Worm (Caenorhabditis elegans): ENCODE measurements around the gene Y116A8C.3.
"Not testable (repeated sequence)": the region's sequence is repeated elsewhere in the genome, so short reads cannot be mapped to it uniquely, and the experiment has no call there.

The Y116A8C.3 gene

ce11 chrIV:16915751-16916150 is at the start of gene Y116A8C.3:
Gene Y116A8C.3 (plus strand): TSS chrIV:16916051.
- no peak for TF ChIP-seq aly-1 (tag; optimal IDR thresholded peaks at IDR 0.05)
- TF ChIP-seq tra-4 (tag; optimal IDR thresholded peaks at IDR 0.05), result no peak
- no peak for TF ChIP-seq ceh-13 (GFP tag; optimal IDR thresholded peaks at IDR 0.05)
- no peak for TF ChIP-seq hmbx-1 (tag; optimal IDR thresholded peaks at IDR 0.05)
- TF ChIP-seq ets-7 (tag; optimal IDR thresholded peaks at IDR 0.05), result no peak
- TF ChIP-seq pes-1 (GFP tag; IDR thresholded peaks at IDR 0.05), result no peak
- TF ChIP-seq hnd-1 (tag; optimal IDR thresholded peaks at IDR 0.05), result no peak
- TF ChIP-seq ceh-36 (tag; optimal IDR thresholded peaks at IDR 0.05), result no peak
- no peak for TF ChIP-seq sea-1 (GFP tag; conservative IDR thresholded peaks at IDR 0.05)
- no peak for TF ChIP-seq ama-1 (optimal IDR thresholded peaks at IDR 0.05)
- no peak for TF ChIP-seq F13C5.2 (tag; optimal IDR thresholded peaks at IDR 0.05)

ce11 chrIV:16866487-16866886 is 49.4 kb upstream of the Y116A8C.3 start:
- TF ChIP-seq pes-1 (GFP tag; IDR thresholded peaks at IDR 0.05), result 0 out of 2 replicates have a peak, but pooled peaks have one; percentile 29

- TF ChIP-seq hnd-1 (tag; optimal IDR thresholded peaks at IDR 0.05) (no peak), tra-4 (tag; optimal IDR thresholded peaks at IDR 0.05) (no peak), ceh-36 (tag; optimal IDR thresholded peaks at IDR 0.05) (no peak), B0310.2 (tag; optimal IDR thresholded peaks at IDR 0.05) (no peak), ets-7 (tag; optimal IDR thresholded peaks at IDR 0.05) (no peak), tbx-11 (GFP tag; IDR thresholded peaks at IDR 0.05) (no peak), pes-1 (GFP tag; IDR thresholded peaks at IDR 0.05) (no peak), aly-1 (tag; optimal IDR thresholded peaks at IDR 0.05) (no peak), hmbx-1 (tag; optimal IDR thresholded peaks at IDR 0.05) (no peak), F13C5.2 (tag; optimal IDR thresholded peaks at IDR 0.05) (no peak)
Measured at ce11 chrIV:16867223-16867622, 48.6 kb upstream of the Y116A8C.3 start, which contains the start of gene T06A10.107. Gene T06A10.107 (plus strand): TSS chrIV:16867523.

- TF ChIP-seq pes-1 (GFP tag; IDR thresholded peaks at IDR 0.05), result no peak
- TF ChIP-seq B0310.2 (tag; optimal IDR thresholded peaks at IDR 0.05), result no peak
- TF ChIP-seq ets-7 (tag; optimal IDR thresholded peaks at IDR 0.05), result no peak
- TF ChIP-seq tra-4 (tag; optimal IDR thresholded peaks at IDR 0.05), result no peak
- TF ChIP-seq hmg-4 (GFP tag; optimal IDR thresholded peaks at IDR 0.05), result no peak
- no peak for TF ChIP-seq ama-1 (optimal IDR thresholded peaks at IDR 0.05)
- TF ChIP-seq ceh-36 (tag; optimal IDR thresholded peaks at IDR 0.05), result no peak
- TF ChIP-seq scrt-1 (GFP tag; IDR thresholded peaks at IDR 0.05), result no peak
- no peak for TF ChIP-seq flt-1 (GFP tag; IDR thresholded peaks at IDR 0.05)
- no peak for TF ChIP-seq tbx-11 (GFP tag; IDR thresholded peaks at IDR 0.05)
Measured at ce11 chrIV:16868900-16869299, 47.0 kb upstream of the Y116A8C.3 start, which contains the start of gene T06A10.106. Gene T06A10.106 (minus strand): TSS chrIV:16869000.

- TF ChIP-seq pes-1 (GFP tag; IDR thresholded peaks at IDR 0.05), result peak; percentile 53; the same call in 1 of the 2 replicates
- TF ChIP-seq flt-1 (GFP tag; IDR thresholded peaks at IDR 0.05), result peak; percentile 47; the same call in 1 of the 2 replicates
Measured at ce11 chrIV:16882414-16882813, 33.4 kb upstream of the Y116A8C.3 start.

ce11 chrIV:16888580-16888979 is 27.3 kb upstream of the Y116A8C.3 start:
- no peak for TF ChIP-seq scrt-1 (GFP tag; IDR thresholded peaks at IDR 0.05)
- TF ChIP-seq ama-1 (optimal IDR thresholded peaks at IDR 0.05), result no peak
- TF ChIP-seq B0310.2 (tag; optimal IDR thresholded peaks at IDR 0.05), result no peak
- TF ChIP-seq hmg-4 (GFP tag; optimal IDR thresholded peaks at IDR 0.05), result no peak
- TF ChIP-seq tra-4 (tag; optimal IDR thresholded peaks at IDR 0.05), result no peak
- TF ChIP-seq ceh-13 (GFP tag; optimal IDR thresholded peaks at IDR 0.05), result no peak
- TF ChIP-seq tbx-37 (GFP tag; conservative IDR thresholded peaks at IDR 0.05), result no peak
- TF ChIP-seq hnd-1 (tag; optimal IDR thresholded peaks at IDR 0.05), result no peak
- TF ChIP-seq pes-1 (GFP tag; IDR thresholded peaks at IDR 0.05), result no peak
- TF ChIP-seq tbx-11 (GFP tag; IDR thresholded peaks at IDR 0.05), result no peak
- TF ChIP-seq ets-7 (tag; optimal IDR thresholded peaks at IDR 0.05), result no peak

ce11 chrIV:16895288-16895687 is 20.6 kb upstream of the Y116A8C.3 start, which contains the start of gene T06A10.2:
Gene T06A10.2 (plus strand): TSS chrIV:16895588.
- TF ChIP-seq B0310.2 (tag; optimal IDR thresholded peaks at IDR 0.05); ets-7 (tag; optimal IDR thresholded peaks at IDR 0.05); scrt-1 (GFP tag; IDR thresholded peaks at IDR 0.05): not testable (repeated sequence)

- TF ChIP-seq tbx-37 (GFP tag; conservative IDR thresholded peaks at IDR 0.05) (no peak), hmbx-1 (tag; optimal IDR thresholded peaks at IDR 0.05) (no peak), ets-7 (tag; optimal IDR thresholded peaks at IDR 0.05) (no peak), pes-1 (GFP tag; IDR thresholded peaks at IDR 0.05) (no peak), hmg-4 (GFP tag; optimal IDR thresholded peaks at IDR 0.05) (no peak)
Measured at ce11 chrIV:16898205-16898604, 17.6 kb upstream of the Y116A8C.3 start.

- TF ChIP-seq tra-4 (tag; optimal IDR thresholded peaks at IDR 0.05) (no peak), sea-1 (GFP tag; conservative IDR thresholded peaks at IDR 0.05) (no peak), flt-1 (GFP tag; IDR thresholded peaks at IDR 0.05) (no peak), scrt-1 (GFP tag; IDR thresholded peaks at IDR 0.05) (no peak), aly-1 (tag; optimal IDR thresholded peaks at IDR 0.05) (no peak), ama-1 (optimal IDR thresholded peaks at IDR 0.05) (no peak), B0310.2 (tag; optimal IDR thresholded peaks at IDR 0.05) (no peak), hmbx-1 (tag; optimal IDR thresholded peaks at IDR 0.05) (no peak), ets-7 (tag; optimal IDR thresholded peaks at IDR 0.05) (no peak), F13C5.2 (tag; optimal IDR thresholded peaks at IDR 0.05) (no peak), tbx-37 (GFP tag; conservative IDR thresholded peaks at IDR 0.05) (no peak), pes-1 (GFP tag; IDR thresholded peaks at IDR 0.05) (no peak), hnd-1 (tag; optimal IDR thresholded peaks at IDR 0.05) (no peak), ceh-13 (GFP tag; optimal IDR thresholded peaks at IDR 0.05) (no peak), ceh-36 (tag; optimal IDR thresholded peaks at IDR 0.05) (no peak), hmg-4 (GFP tag; optimal IDR thresholded peaks at IDR 0.05) (no peak), tbx-11 (GFP tag; IDR thresholded peaks at IDR 0.05) (no peak)
Measured at ce11 chrIV:16917831-16918429, 2.1 kb downstream of the Y116A8C.3 start, which contains the start of the genes Y116A8C.469 and Y116A8C.468. Gene Y116A8C.469 (minus strand): TSS chrIV:16917931. Gene Y116A8C.468 (plus strand): TSS chrIV:16918379.
